Worm (Caenorhabditis elegans) whole organism, late embryonic: ENCODE data around the gene F37C4.8.

Source experiments
- C08G9.2 ChIP-seq: sonication (generic microtip); optimal IDR thresholded peaks from 2 replicates; lab custom pipeline; 2016; ENCODE audit warnings: mild to moderate bottlenecking, missing genetic modification characterization, moderate library complexity, missing compliant biosample characterization
- C38D4.7 ChIP-seq: fragments of 200-800 bp; sonication (Bioruptor generic); optimal IDR thresholded peaks from 2 replicates; lab custom pipeline; 2018; ENCODE audit warnings: mild to moderate bottlenecking, missing genetic modification characterization, moderate library complexity, missing compliant biosample characterization
- F13H6.1 ChIP-seq: sonication (generic microtip); optimal IDR thresholded peaks from 2 replicates; lab custom pipeline; 2016; ENCODE audit warnings: missing genetic modification characterization, missing compliant biosample characterization
- K02D7.2 ChIP-seq: sonication (generic microtip); optimal IDR thresholded peaks from 2 replicates; lab custom pipeline; 2017; ENCODE audit warnings: mild to moderate bottlenecking, missing genetic modification characterization, missing compliant biosample characterization
- K09A11.1 ChIP-seq: sonication (generic microtip); optimal IDR thresholded peaks from 2 replicates; lab custom pipeline; 2017; ENCODE audit warnings: antibody characterized with exemption, mild to moderate bottlenecking, missing genetic modification characterization, missing compliant biosample characterization; ENCODE audit not compliant: insufficient read depth
- ama-1 ChIP-seq: fragments of 150-350 bp; optimal IDR thresholded peaks from 2 replicates; lab custom pipeline; 2014
- ceh-18 ChIP-seq: sonication (generic microtip); optimal IDR thresholded peaks from 2 replicates; lab custom pipeline; 2016; ENCODE audit warnings: missing genetic modification characterization, missing compliant biosample characterization
- ceh-24 ChIP-seq: sonication (generic microtip); optimal IDR thresholded peaks from 2 replicates; lab custom pipeline; 2016; ENCODE audit warnings: mild to moderate bottlenecking, missing genetic modification characterization, missing compliant biosample characterization
- ceh-30 ChIP-seq: fragments of 150-350 bp; optimal IDR thresholded peaks from 2 replicates; lab custom pipeline; 2014; ENCODE audit warnings: missing biosample characterization, missing genetic modification characterization
- ceh-31 ChIP-seq: sonication (generic microtip); optimal IDR thresholded peaks from 2 replicates; lab custom pipeline; 2016; ENCODE audit warnings: missing genetic modification characterization, missing compliant biosample characterization
- ceh-34 ChIP-seq: sonication (generic microtip); optimal IDR thresholded peaks from 2 replicates; lab custom pipeline; 2016; ENCODE audit warnings: mild to moderate bottlenecking, missing genetic modification characterization, missing compliant biosample characterization
- ceh-45 ChIP-seq: fragments of 200-800 bp; sonication (Bioruptor generic); IDR thresholded peaks from 2 replicates; pipeline ENCODE4 v1.3.6; 2022; ENCODE audit warnings: missing genetic modification reagents, missing genetic modification characterization, missing compliant biosample characterization
- che-1 ChIP-seq: sonication (generic microtip); optimal IDR thresholded peaks from 2 replicates; lab custom pipeline; 2016; ENCODE audit warnings: mild to moderate bottlenecking, missing genetic modification characterization, missing compliant biosample characterization
- elt-2 ChIP-seq: sonication (generic microtip); optimal IDR thresholded peaks from 2 replicates; lab custom pipeline; 2016; ENCODE audit warnings: missing genetic modification reagents, missing genetic modification characterization, missing compliant biosample characterization
- elt-4 ChIP-seq: sonication (generic microtip); optimal IDR thresholded peaks from 2 replicates; lab custom pipeline; 2016; ENCODE audit warnings: missing genetic modification characterization, missing compliant biosample characterization
- ets-4 ChIP-seq: sonication (generic microtip); optimal IDR thresholded peaks from 2 replicates; lab custom pipeline; 2016; ENCODE audit warnings: missing genetic modification characterization, missing compliant biosample characterization
- eyg-1 ChIP-seq: sonication (generic microtip); optimal IDR thresholded peaks from 2 replicates; lab custom pipeline; 2016; ENCODE audit warnings: missing genotype, missing genetic modification characterization, missing compliant biosample characterization
- fax-1 ChIP-seq: sonication (generic microtip); optimal IDR thresholded peaks from 2 replicates; lab custom pipeline; 2016; ENCODE audit warnings: missing genotype, missing genetic modification characterization, missing compliant biosample characterization
- fkh-10 ChIP-seq: fragments of 150-350 bp; optimal IDR thresholded peaks from 2 replicates; lab custom pipeline; 2014; ENCODE audit warnings: missing biosample characterization, missing genetic modification reagents, missing genetic modification characterization
- gmeb-2 ChIP-seq: sonication (generic microtip); optimal IDR thresholded peaks from 2 replicates; lab custom pipeline; 2016; ENCODE audit warnings: missing genetic modification characterization, inconsistent platforms, missing compliant biosample characterization
- hlh-13 ChIP-seq: fragments of 200-800 bp; sonication (Bioruptor generic); optimal IDR thresholded peaks from 2 replicates; lab custom pipeline; 2018; ENCODE audit warnings: mild to moderate bottlenecking, missing genetic modification characterization, missing compliant biosample characterization
- hlh-30 ChIP-seq: sonication (generic microtip); optimal IDR thresholded peaks from 2 replicates; lab custom pipeline; 2017; ENCODE audit warnings: antibody characterized with exemption, missing genetic modification characterization, missing compliant biosample characterization; ENCODE audit not compliant: insufficient read depth
- hlh-8 ChIP-seq: sonication (generic microtip); optimal IDR thresholded peaks from 2 replicates; lab custom pipeline; 2016; ENCODE audit warnings: missing genotype, missing genetic modification characterization, missing compliant biosample characterization
- lim-6 ChIP-seq: sonication (generic microtip); optimal IDR thresholded peaks from 2 replicates; lab custom pipeline; 2016; ENCODE audit warnings: missing genetic modification characterization, missing compliant biosample characterization
- lin-11 ChIP-seq: fragments of 200-800 bp; sonication (Bioruptor generic); optimal IDR thresholded peaks from 2 replicates; lab custom pipeline; 2018; ENCODE audit warnings: mild to moderate bottlenecking, missing genetic modification characterization, missing compliant biosample characterization
- pag-3 ChIP-seq: sonication (generic microtip); optimal IDR thresholded peaks from 2 replicates; lab custom pipeline; 2016; ENCODE audit warnings: missing compliant biosample characterization, missing genetic modification characterization, borderline replicate concordance
- pha-2 ChIP-seq: sonication (generic microtip); optimal IDR thresholded peaks from 2 replicates; lab custom pipeline; 2017; ENCODE audit warnings: mild to moderate bottlenecking, missing genetic modification characterization, missing compliant biosample characterization
- pros-1 ChIP-seq: fragments of 150-350 bp; optimal IDR thresholded peaks from 2 replicates; lab custom pipeline; 2014; ENCODE audit warnings: missing biosample characterization, missing genetic modification reagents, missing genetic modification characterization
- rnt-1 ChIP-seq: sonication (generic microtip); optimal IDR thresholded peaks from 2 replicates; lab custom pipeline; 2016; ENCODE audit warnings: missing genetic modification characterization, missing compliant biosample characterization
- sdc-2 ChIP-seq: sonication (generic microtip); optimal IDR thresholded peaks from 2 replicates; lab custom pipeline; 2016; ENCODE audit warnings: missing genotype, missing genetic modification characterization, missing compliant biosample characterization
- sox-2 ChIP-seq: fragments of 200-800 bp; sonication (Bioruptor generic); IDR thresholded peaks from 2 replicates; pipeline ENCODE4 v1.3.6; 2022; ENCODE audit warnings: missing genetic modification reagents, missing genetic modification characterization, missing compliant biosample characterization
- syd-9 ChIP-seq: sonication (generic microtip); optimal IDR thresholded peaks from 2 replicates; lab custom pipeline; 2016; ENCODE audit warnings: mild to moderate bottlenecking, missing genetic modification characterization, moderate library complexity, missing compliant biosample characterization
- tbx-7 ChIP-seq: sonication (generic microtip); optimal IDR thresholded peaks from 2 replicates; lab custom pipeline; 2016; ENCODE audit warnings: missing genotype, missing genetic modification characterization, missing compliant biosample characterization
- ttx-3 ChIP-seq: sonication (generic microtip); optimal IDR thresholded peaks from 2 replicates; lab custom pipeline; 2016; ENCODE audit warnings: missing genetic modification reagents, missing genetic modification characterization, missing compliant biosample characterization
- unc-42 ChIP-seq: sonication (generic microtip); optimal IDR thresholded peaks from 2 replicates; lab custom pipeline; 2016; ENCODE audit warnings: missing genotype, missing genetic modification characterization, missing compliant biosample characterization
- zip-5 ChIP-seq: sonication (generic microtip); optimal IDR thresholded peaks from 2 replicates; lab custom pipeline; 2016; ENCODE audit warnings: missing genetic modification characterization, missing compliant biosample characterization

The F37C4.8 gene

ce11 chrIV:3873706-3874105 lies 7.3 kb downstream of the F37C4.8 start, which contains the start of gene F37C4.5:
Gene F37C4.5 (minus strand): TSS chrIV:3873806.
- no peak for TF ChIP-seq ttx-3 (tag; lab: Kevin White, UChicago)
- TF ChIP-seq unc-42 (tag; lab: Kevin White, UChicago), result no peak

ce11 chrIV:3873195-3873594 lies 7.8 kb downstream of the F37C4.8 start:
- TF ChIP-seq F13H6.1 (tag; lab: Kevin White, UChicago) (no peak), lin-11 (no peak), syd-9 (tag; lab: Kevin White, UChicago) (no peak), ama-1 (lab: Kevin White, UChicago) (no peak), pha-2 (tag; lab: Kevin White, UChicago) (no peak), ceh-31 (tag; lab: Kevin White, UChicago) (no peak)

- TF ChIP-seq C38D4.7 (GFP tag; lab: Kevin White, UChicago), result no peak
- TF ChIP-seq ceh-30 (tag; lab: Kevin White, UChicago), result no peak
- TF ChIP-seq ceh-18 (tag; lab: Kevin White, UChicago), result no peak
- TF ChIP-seq ceh-45 (GFP tag; lab: Robert Waterston, UW), result no peak
- no peak for TF ChIP-seq eyg-1 (tag; lab: Kevin White, UChicago)
- no peak for TF ChIP-seq K09A11.1 (tag; lab: Kevin White, UChicago)
- TF ChIP-seq elt-4, result no peak
- no peak for TF ChIP-seq elt-2 (tag; lab: Kevin White, UChicago)
- no peak for TF ChIP-seq fax-1 (tag; lab: Kevin White, UChicago)
- TF ChIP-seq K02D7.2 (tag; lab: Kevin White, UChicago), result no peak
- no peak for TF ChIP-seq pag-3 (tag; lab: Kevin White, UChicago)
- TF ChIP-seq tbx-7 (tag; lab: Kevin White, UChicago), result no peak
- TF ChIP-seq fkh-10 (GFP tag; lab: Kevin White, UChicago), result no peak
- TF ChIP-seq lim-6 (tag; lab: Kevin White, UChicago), result no peak
- TF ChIP-seq ceh-34 (tag; lab: Kevin White, UChicago), result no peak
- no peak for TF ChIP-seq unc-42 (tag; lab: Kevin White, UChicago)
- TF ChIP-seq syd-9 (tag; lab: Kevin White, UChicago), result no peak
- TF ChIP-seq hlh-13 (GFP tag; lab: Kevin White, UChicago), result no peak
- TF ChIP-seq zip-5 (tag; lab: Kevin White, UChicago), result no peak
Measured at ce11 chrIV:3869875-3870274, 11.1 kb downstream of the F37C4.8 start.

ce11 chrIV:3867252-3867651 lies 13.8 kb downstream of the F37C4.8 start, which contains the start of gene F37C4.4:
Gene F37C4.4 (plus strand): TSS chrIV:3867309.
- TF ChIP-seq K02D7.2 (tag; lab: Kevin White, UChicago) (no peak), che-1 (tag; lab: Kevin White, UChicago) (no peak), sdc-2 (tag; lab: Kevin White, UChicago) (no peak), fkh-10 (GFP tag; lab: Kevin White, UChicago) (no peak), ama-1 (lab: Kevin White, UChicago) (no peak), rnt-1 (tag; lab: Kevin White, UChicago) (no peak), eyg-1 (tag; lab: Kevin White, UChicago) (no peak), pros-1 (tag; lab: Kevin White, UChicago) (no peak), lim-6 (tag; lab: Kevin White, UChicago) (no peak), hlh-8 (no peak), ceh-24 (no peak), ets-4 (tag; lab: Kevin White, UChicago) (no peak), C08G9.2 (tag; lab: Kevin White, UChicago) (no peak), sox-2 (GFP tag; lab: Robert Waterston, UW) (no peak), gmeb-2 (tag; lab: Kevin White, UChicago) (no peak), hlh-30 (tag; lab: Kevin White, UChicago) (no peak), ceh-31 (tag; lab: Kevin White, UChicago) (no peak)
